Worm (Caenorhabditis elegans) whole organism, L3 larva: Measurements from ENCODE around the gene tbck-1.

Source experiments
- R02D3.7 ChIP-seq: fragments of 150-350 bp; optimal IDR thresholded peaks from 2 replicates; lab custom pipeline; 2014; ENCODE audit warnings: missing biosample characterization, missing genetic modification characterization
- ZK546.5 ChIP-seq: sonication (generic microtip); optimal IDR thresholded peaks from 2 replicates; lab custom pipeline; 2017; ENCODE audit warnings: missing biosample characterization, missing genetic modification characterization
- aly-2 ChIP-seq: fragments of 150-350 bp; optimal IDR thresholded peaks from 2 replicates; lab custom pipeline; 2014; ENCODE audit warnings: missing biosample characterization, missing genetic modification characterization
- ceh-16 ChIP-seq: sonication (generic microtip); optimal IDR thresholded peaks from 2 replicates; lab custom pipeline; 2017; ENCODE audit warnings: missing biosample characterization, missing genetic modification characterization
- elt-1 ChIP-seq: fragments of 150-350 bp; optimal IDR thresholded peaks from 2 replicates; lab custom pipeline; 2014; ENCODE audit warnings: missing biosample characterization, missing genetic modification characterization
- elt-2 ChIP-seq: sonication (generic microtip); optimal IDR thresholded peaks from 2 replicates; lab custom pipeline; 2016; ENCODE audit warnings: missing genetic modification reagents, mild to moderate bottlenecking, missing genetic modification characterization, missing compliant biosample characterization
- elt-3 ChIP-seq, 3 experiments: fragments of 150-350 bp in 1 of 3; sonication (generic microtip) in 2 of 3; optimal IDR thresholded peaks; 2 replicates in 2 of 3; 4 replicates in 1 of 3; lab custom pipeline; 2014 to 2017; ENCODE audit warnings: missing biosample characterization in 3 of 3, missing genetic modification characterization in 3 of 3
- eor-1 ChIP-seq, 2 experiments: fragments of 150-350 bp; optimal IDR thresholded peaks; 2 replicates each; lab custom pipeline; 2014 to 2018; ENCODE audit warnings: missing biosample characterization in 2 of 2, missing genetic modification characterization in 2 of 2
- fkh-10 ChIP-seq: sonication (generic microtip); optimal IDR thresholded peaks from 2 replicates; lab custom pipeline; 2017; ENCODE audit warnings: missing biosample characterization, missing genetic modification reagents, missing genetic modification characterization
- fos-1 ChIP-seq: fragments of 150-350 bp; optimal IDR thresholded peaks from 2 replicates; lab custom pipeline; 2014; ENCODE audit warnings: missing biosample characterization, missing genetic modification characterization
- jun-1 ChIP-seq: fragments of 150-350 bp; optimal IDR thresholded peaks from 2 replicates; lab custom pipeline; 2014; ENCODE audit warnings: missing biosample characterization, missing genetic modification reagents, missing genetic modification characterization
- lin-39 ChIP-seq: fragments of 150-350 bp; optimal IDR thresholded peaks from 2 replicates; lab custom pipeline; 2018; ENCODE audit warnings: missing biosample characterization, missing genetic modification reagents, missing genetic modification characterization
- mdl-1 ChIP-seq: fragments of 150-350 bp; optimal IDR thresholded peaks from 2 replicates; lab custom pipeline; 2014; ENCODE audit warnings: missing biosample characterization, missing genetic modification characterization
- mml-1 ChIP-seq: fragments of 150-350 bp; sonication (generic microtip); optimal IDR thresholded peaks from 3 replicates; lab custom pipeline; 2014; ENCODE audit warnings: missing biosample characterization, missing genetic modification characterization
- nfya-1 ChIP-seq: sonication (generic microtip); optimal IDR thresholded peaks from 2 replicates; lab custom pipeline; 2017; ENCODE audit warnings: missing genetic modification characterization, mild to moderate bottlenecking, missing compliant biosample characterization, antibody characterized with exemption, moderate library complexity; ENCODE audit not compliant: insufficient read depth
- nhr-23 ChIP-seq: fragments of 150-350 bp; optimal IDR thresholded peaks from 2 replicates; lab custom pipeline; 2014; ENCODE audit warnings: missing biosample characterization, missing genetic modification reagents, missing genetic modification characterization
- nhr-25 ChIP-seq: sonication (generic microtip); optimal IDR thresholded peaks from 2 replicates; lab custom pipeline; 2017; ENCODE audit warnings: missing biosample characterization, missing genetic modification characterization
- nhr-28 ChIP-seq: fragments of 150-350 bp; optimal IDR thresholded peaks from 2 replicates; lab custom pipeline; 2014; ENCODE audit warnings: missing biosample characterization, missing genetic modification characterization
- nhr-43 ChIP-seq: sonication (generic microtip); optimal IDR thresholded peaks from 2 replicates; lab custom pipeline; 2016; ENCODE audit warnings: mild to moderate bottlenecking, missing genetic modification characterization, missing compliant biosample characterization; ENCODE audit not compliant: poor library complexity, severe bottlenecking
- nhr-67 ChIP-seq: fragments of 150-350 bp; optimal IDR thresholded peaks from 2 replicates; lab custom pipeline; 2014; ENCODE audit warnings: missing biosample characterization, missing genetic modification characterization
- nhr-76 ChIP-seq: fragments of 150-350 bp; sonication (generic microtip); optimal IDR thresholded peaks from 5 replicates; lab custom pipeline; 2014; ENCODE audit warnings: missing biosample characterization, missing genetic modification characterization
- pha-4 ChIP-seq: fragments of 150-350 bp; optimal IDR thresholded peaks from 2 replicates; lab custom pipeline; 2014; ENCODE audit warnings: missing biosample characterization, missing genetic modification reagents, missing genetic modification characterization
- pqm-1 ChIP-seq: fragments of 150-350 bp; optimal IDR thresholded peaks from 2 replicates; lab custom pipeline; 2017; ENCODE audit warnings: missing biosample characterization, missing genetic modification characterization, inconsistent platforms
- sea-2 ChIP-seq: fragments of 150-350 bp; sonication (generic microtip); optimal IDR thresholded peaks from 4 replicates; lab custom pipeline; 2014; ENCODE audit warnings: missing biosample characterization, missing genetic modification reagents, missing genetic modification characterization
- skn-1 ChIP-seq: fragments of 150-350 bp; optimal IDR thresholded peaks from 2 replicates; lab custom pipeline; 2014; ENCODE audit warnings: missing biosample characterization, missing genetic modification characterization
- tbx-2 ChIP-seq: sonication (generic microtip); optimal IDR thresholded peaks from 2 replicates; lab custom pipeline; 2016; ENCODE audit warnings: mild to moderate bottlenecking, missing genetic modification characterization, missing compliant biosample characterization
- unc-39 ChIP-seq: sonication (generic microtip); optimal IDR thresholded peaks from 4 replicates; lab custom pipeline; 2017; ENCODE audit warnings: missing biosample characterization, missing genetic modification characterization
- unc-62 ChIP-seq: fragments of 150-350 bp; sonication (generic microtip); optimal IDR thresholded peaks from 4 replicates; lab custom pipeline; 2014; ENCODE audit warnings: missing biosample characterization, missing genetic modification reagents, missing genetic modification characterization
- zag-1 ChIP-seq: fragments of 150-350 bp; optimal IDR thresholded peaks from 2 replicates; lab custom pipeline; 2014; ENCODE audit warnings: missing biosample characterization, missing genetic modification characterization
- ztf-11 ChIP-seq: fragments of 150-350 bp; optimal IDR thresholded peaks from 2 replicates; lab custom pipeline; 2014; ENCODE audit warnings: missing biosample characterization, missing genetic modification characterization
- ztf-4 ChIP-seq: fragments of 150-350 bp; optimal IDR thresholded peaks from 2 replicates; lab custom pipeline; 2014; ENCODE audit warnings: missing biosample characterization, missing genetic modification characterization

The tbck-1 gene

DNA sequence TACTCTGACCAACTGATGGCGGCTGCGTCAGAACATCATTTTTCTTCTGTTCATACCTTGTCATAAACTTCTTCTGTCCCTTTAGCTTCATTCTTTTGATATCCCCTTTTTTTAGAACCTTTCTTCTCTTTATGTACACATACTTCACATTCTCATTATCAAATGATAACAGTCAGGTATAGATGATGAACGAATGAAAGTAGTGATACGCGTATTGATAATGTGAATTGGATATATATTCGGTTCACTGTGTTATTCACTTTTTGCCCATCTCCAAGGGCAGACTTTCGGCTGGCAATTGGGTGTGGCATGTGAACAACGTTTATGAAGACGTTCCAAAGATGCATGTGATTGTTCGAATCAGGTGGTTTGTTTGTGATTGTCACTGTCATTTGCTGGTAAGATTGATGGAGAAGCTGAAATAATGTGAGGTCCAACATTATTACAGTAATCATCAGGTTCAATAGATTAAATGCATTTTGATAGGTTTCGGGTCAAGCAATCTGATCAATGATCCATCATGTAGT, 46.0 kb downstream of the tbck-1 start, which contains the start of gene F11G11.15:
F11G11.15 (plus strand) TSS at position 511 of the 527 bp plus-strand sequence.
- TF ChIP-seq elt-3 (tag; optimal IDR thresholded peaks at IDR 0.05; lab: Kevin White, UChicago): peak in 1 of 3 experiments; percentile 42
- no peak for TF ChIP-seq zag-1 (tag; lab: Kevin White, UChicago)
- peak; percentile 25 for TF ChIP-seq nhr-43 (tag; lab: Kevin White, UChicago)
- no peak for TF ChIP-seq ztf-4 (tag; lab: Kevin White, UChicago)
- TF ChIP-seq fos-1 (tag; lab: Kevin White, UChicago): no peak
- TF ChIP-seq ceh-16 (tag; lab: Kevin White, UChicago): no peak
- no peak for TF ChIP-seq tbx-2 (tag; lab: Kevin White, UChicago)
- TF ChIP-seq nhr-25 (tag; lab: Kevin White, UChicago): peak; percentile 79

DNA sequence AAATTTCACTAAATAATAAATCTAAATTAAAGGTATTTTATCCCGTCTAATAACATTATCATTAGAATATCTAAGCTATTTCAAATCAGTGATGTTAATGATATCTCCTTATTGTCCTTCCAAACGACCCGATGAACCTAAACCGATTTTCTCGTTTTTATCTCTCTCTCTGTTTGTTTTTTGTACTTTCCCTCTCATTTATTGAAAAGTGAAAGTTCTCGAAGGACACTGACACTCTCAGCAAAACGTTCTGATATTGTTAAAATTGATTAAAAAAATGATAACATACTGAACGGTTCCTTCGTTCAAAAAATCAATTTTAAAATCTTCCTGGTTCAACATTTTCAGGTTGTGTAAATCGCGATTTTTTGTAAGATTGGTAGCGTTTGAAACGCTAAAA, 47.7 kb downstream of the tbck-1 start, which contains the start of gene F11G11.13:
F11G11.13 (minus strand) TSS at position 89 of the 400 bp plus-strand sequence.
- TF ChIP-seq sea-2 (GFP tag; lab: Kevin White, UChicago) (no peak), jun-1 (tag; lab: Kevin White, UChicago) (no peak), elt-2 (tag; lab: Kevin White, UChicago) (no peak), lin-39 (tag; lab: Kevin White, UChicago) (no peak), R02D3.7 (tag; lab: Kevin White, UChicago) (no peak), unc-39 (tag; lab: Kevin White, UChicago) (no peak), ceh-16 (tag; lab: Kevin White, UChicago) (no peak), nhr-43 (tag; lab: Kevin White, UChicago) (peak; percentile 27), pha-4 (no peak), mml-1 (no peak), nhr-23 (tag; lab: Kevin White, UChicago) (peak; percentile 55), nfya-1 (tag; lab: Kevin White, UChicago) (no peak), elt-3 (tag; optimal IDR thresholded peaks at IDR 0.05; lab: Kevin White, UChicago) (peak in 1 of 3 experiments; percentile 6), nhr-76 (tag; lab: Kevin White, UChicago) (no peak), nhr-25 (tag; lab: Kevin White, UChicago) (peak; percentile 67), mdl-1 (tag; lab: Kevin White, UChicago) (no peak), nhr-28 (tag; lab: Kevin White, UChicago) (no peak), eor-1 (tag; optimal IDR thresholded peaks at IDR 0.05; lab: Kevin White, UChicago) (no peak), elt-1 (tag; lab: Kevin White, UChicago) (no peak), zag-1 (tag; lab: Kevin White, UChicago) (no peak), skn-1 (tag; lab: Kevin White, UChicago) (no peak), ztf-11 (tag; lab: Kevin White, UChicago) (no peak)

DNA sequence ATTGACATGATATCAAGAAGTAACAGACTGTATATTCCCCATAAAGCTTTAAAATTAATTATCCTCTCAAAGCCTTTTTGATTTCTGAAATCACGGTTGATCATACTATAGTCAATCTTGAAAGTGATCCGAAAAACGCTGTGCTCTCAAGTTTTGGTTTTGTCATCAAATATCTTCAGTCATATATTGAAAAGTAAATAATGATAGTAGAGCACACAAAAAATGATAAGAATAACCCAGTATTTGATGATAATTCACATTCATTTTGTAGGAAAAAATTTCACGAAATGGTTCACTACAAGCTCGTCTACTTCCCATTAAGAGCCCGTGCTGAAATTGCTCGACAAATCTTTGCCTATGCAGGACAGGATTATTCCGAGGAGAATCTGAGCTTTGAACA, 51.3 kb downstream of the tbck-1 start, which contains the start of gene gst-6:
gst-6 (plus strand) TSS at position 263 of the 400 bp plus-strand sequence.
- peak; percentile 76 for TF ChIP-seq elt-2 (tag; lab: Kevin White, UChicago)
- no peak for TF ChIP-seq fkh-10 (GFP tag; lab: Kevin White, UChicago)
- peak; percentile 53 for TF ChIP-seq pha-4
- TF ChIP-seq skn-1 (tag; lab: Kevin White, UChicago): peak; percentile 81
- TF ChIP-seq pqm-1 (tag; lab: Kevin White, UChicago): peak; percentile 59
- no peak for TF ChIP-seq ceh-16 (tag; lab: Kevin White, UChicago)

DNA sequence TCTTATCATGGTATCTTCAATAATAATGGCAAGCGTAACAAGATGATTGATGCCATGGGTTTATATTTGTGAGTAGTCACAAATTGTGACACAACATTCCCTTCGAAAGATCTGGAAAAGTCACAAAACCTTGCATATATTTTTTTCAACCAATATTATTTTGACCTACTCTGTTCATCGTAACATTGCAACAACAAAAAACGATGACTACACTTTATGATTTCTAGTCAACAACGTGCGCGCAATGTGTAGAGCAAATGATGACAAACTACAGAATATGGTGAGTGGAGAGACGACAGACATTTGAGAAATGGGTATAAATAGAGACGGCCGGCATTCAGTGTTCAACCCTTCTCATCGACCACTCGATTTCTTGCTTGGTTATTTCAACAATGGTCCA, 53.4 kb downstream of the tbck-1 start, which contains the start of gene gst-7:
gst-7 (plus strand) TSS at position 336 of the 400 bp plus-strand sequence.
- no peak for TF ChIP-seq nhr-67 (tag; lab: Kevin White, UChicago)
- no peak for TF ChIP-seq R02D3.7 (tag; lab: Kevin White, UChicago)
- no peak for TF ChIP-seq eor-1 (tag; optimal IDR thresholded peaks at IDR 0.05; lab: Kevin White, UChicago)
- TF ChIP-seq ztf-4 (tag; lab: Kevin White, UChicago): no peak
- TF ChIP-seq aly-2 (tag; lab: Kevin White, UChicago): no peak
- TF ChIP-seq elt-2 (tag; lab: Kevin White, UChicago): peak; percentile 92
- TF ChIP-seq mdl-1 (tag; lab: Kevin White, UChicago): no peak
- TF ChIP-seq pqm-1 (tag; lab: Kevin White, UChicago): peak; percentile 76
- TF ChIP-seq mml-1: no peak
- peak; percentile 25 for TF ChIP-seq nhr-25 (tag; lab: Kevin White, UChicago)
- no peak for TF ChIP-seq unc-62 (GFP tag; lab: Kevin White, UChicago)
- peak; percentile 92 for TF ChIP-seq pha-4
- TF ChIP-seq tbx-2 (tag; lab: Kevin White, UChicago): no peak
- TF ChIP-seq nhr-23 (tag; lab: Kevin White, UChicago): peak; percentile 34
- TF ChIP-seq lin-39 (tag; lab: Kevin White, UChicago): peak; percentile 26
- TF ChIP-seq nhr-76 (tag; lab: Kevin White, UChicago): no peak
- TF ChIP-seq sea-2 (GFP tag; lab: Kevin White, UChicago): no peak
- TF ChIP-seq fkh-10 (GFP tag; lab: Kevin White, UChicago): no peak
- no peak for TF ChIP-seq jun-1 (tag; lab: Kevin White, UChicago)
- TF ChIP-seq ceh-16 (tag; lab: Kevin White, UChicago): no peak
- no peak for TF ChIP-seq ZK546.5 (tag; lab: Kevin White, UChicago)
- TF ChIP-seq nfya-1 (tag; lab: Kevin White, UChicago): peak; percentile 40
- TF ChIP-seq skn-1 (tag; lab: Kevin White, UChicago): peak; percentile 96
